Worm (Caenorhabditis elegans) whole organism, L3 larva: ENCODE measurements around the gene F44G3.7.

Experiments used
- ceh-16 ChIP-seq: sonication (generic microtip); optimal IDR thresholded peaks from 2 replicates; lab custom pipeline; 2017; ENCODE audit warnings: missing biosample characterization, missing genetic modification characterization
- nhr-237 ChIP-seq: fragments of 150-350 bp; optimal IDR thresholded peaks from 2 replicates; lab custom pipeline; 2014; ENCODE audit warnings: missing biosample characterization, missing genetic modification characterization
- nhr-25 ChIP-seq: sonication (generic microtip); optimal IDR thresholded peaks from 2 replicates; lab custom pipeline; 2017; ENCODE audit warnings: missing biosample characterization, missing genetic modification characterization
- nhr-28 ChIP-seq: fragments of 150-350 bp; optimal IDR thresholded peaks from 2 replicates; lab custom pipeline; 2014; ENCODE audit warnings: missing biosample characterization, missing genetic modification characterization
- nhr-77 ChIP-seq: fragments of 150-350 bp; optimal IDR thresholded peaks from 2 replicates; lab custom pipeline; 2014; ENCODE audit warnings: missing biosample characterization, missing genetic modification characterization
- skn-1 ChIP-seq: fragments of 150-350 bp; optimal IDR thresholded peaks from 2 replicates; lab custom pipeline; 2014; ENCODE audit warnings: missing biosample characterization, missing genetic modification characterization
- snpc-4 ChIP-seq: fragments of 150-350 bp; optimal IDR thresholded peaks from 2 replicates; lab custom pipeline; 2014; ENCODE audit warnings: missing biosample characterization, missing genetic modification characterization
- unc-39 ChIP-seq: sonication (generic microtip); optimal IDR thresholded peaks from 4 replicates; lab custom pipeline; 2017; ENCODE audit warnings: missing biosample characterization, missing genetic modification characterization
- unc-62 ChIP-seq: fragments of 150-350 bp; sonication (generic microtip); optimal IDR thresholded peaks from 4 replicates; lab custom pipeline; 2014; ENCODE audit warnings: missing biosample characterization, missing genetic modification reagents, missing genetic modification characterization

DNA sequence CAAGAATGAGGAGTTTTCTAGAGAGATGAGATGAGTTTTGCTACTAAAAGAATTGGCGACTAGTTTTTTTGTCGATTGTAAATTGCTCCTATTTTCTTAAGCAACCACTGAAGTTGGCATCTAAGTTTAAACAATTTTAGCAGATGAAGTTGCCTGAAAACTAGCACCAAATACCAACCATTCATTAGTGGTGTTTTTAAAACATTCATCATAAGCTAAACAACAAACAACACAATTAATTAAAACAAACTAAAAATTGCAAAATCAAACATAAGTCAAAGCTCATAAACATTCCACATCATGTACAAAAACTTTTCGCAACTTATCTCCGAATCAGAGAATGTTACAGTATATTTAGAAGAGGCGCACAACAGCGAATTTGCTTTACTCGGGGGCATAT, 45.2 kb upstream of the F44G3.7 start, which contains the start of gene srz-13:
- no peak for TF ChIP-seq nhr-25 (tag; lab: Kevin White, UChicago)
- TF ChIP-seq snpc-4 (tag; lab: Kevin White, UChicago): no peak
- no peak for TF ChIP-seq nhr-237 (tag; lab: Kevin White, UChicago)
- no peak for TF ChIP-seq unc-62 (GFP tag; lab: Kevin White, UChicago)
- TF ChIP-seq nhr-28 (tag; lab: Kevin White, UChicago): no peak
- no peak for TF ChIP-seq skn-1 (tag; lab: Kevin White, UChicago)
- no peak for TF ChIP-seq nhr-77 (tag; lab: Kevin White, UChicago)
- no peak for TF ChIP-seq unc-39 (tag; lab: Kevin White, UChicago)
- TF ChIP-seq ceh-16 (tag; lab: Kevin White, UChicago): no peak
